Worm (Caenorhabditis elegans): ENCODE data around the gene sptl-1.

sptl-1 gene

DNA sequence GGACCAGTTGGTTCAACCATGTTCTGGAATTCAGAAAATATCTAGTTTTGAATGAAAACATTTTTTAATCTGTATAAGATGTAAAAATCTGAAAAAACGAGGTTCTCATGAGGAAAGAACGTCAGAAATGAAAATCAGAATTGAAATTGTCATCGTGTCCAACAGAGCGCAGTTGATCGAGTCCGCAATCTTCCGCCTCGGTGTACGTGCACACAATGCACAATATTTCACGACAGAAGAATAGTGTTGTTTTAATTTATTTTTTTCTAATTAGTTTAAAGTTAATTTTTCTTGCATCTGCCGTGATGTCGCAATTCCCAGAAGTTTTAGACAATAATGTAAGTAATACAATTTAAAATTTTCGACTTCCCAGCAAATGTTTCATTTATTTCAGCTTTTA, 7.8 kb upstream of the sptl-1 start, which contains the start of gene nfyc-1 (continued):
- no peak for TF ChIP-seq madf-5 (GFP tag; IDR thresholded peaks at IDR 0.05)
- TF ChIP-seq mep-1 (tag; optimal IDR thresholded peaks at IDR 0.05) = peak; percentile 47
- TF ChIP-seq ceh-62 (tag; optimal IDR thresholded peaks at IDR 0.05) = no peak
- no peak for TF ChIP-seq snpc-4 (tag; optimal IDR thresholded peaks at IDR 0.05)
- TF ChIP-seq spr-1 (tag; optimal IDR thresholded peaks at IDR 0.05) = no peak
- no peak for TF ChIP-seq nhr-77 (tag; optimal IDR thresholded peaks at IDR 0.05)
- TF ChIP-seq zip-11 (GFP tag; IDR thresholded peaks at IDR 0.05) = no peak
- no peak for TF ChIP-seq daf-12 (tag; optimal IDR thresholded peaks at IDR 0.05)
- no peak for TF ChIP-seq Y5F2A.4 (GFP tag; optimal IDR thresholded peaks at IDR 0.05)
- TF ChIP-seq mes-2 (tag; optimal IDR thresholded peaks at IDR 0.05; ENCODE audit: poor library complexity, severe bottlenecking) = peak; percentile 84
- TF ChIP-seq lim-7 (GFP tag; IDR thresholded peaks at IDR 0.05) = no peak
- TF ChIP-seq lin-15B (tag; optimal IDR thresholded peaks at IDR 0.05) = no peak
- TF ChIP-seq lin-1 (GFP tag; IDR thresholded peaks at IDR 0.05) = no peak
- TF ChIP-seq daf-19 (GFP tag; conservative IDR thresholded peaks at IDR 0.05) = no peak
- no peak for TF ChIP-seq D1046.2 (GFP tag; IDR thresholded peaks at IDR 0.05)
- TF ChIP-seq zfp-2 (tag; optimal IDR thresholded peaks at IDR 0.05) = no peak
- no peak for TF ChIP-seq tag-97 (GFP tag; IDR thresholded peaks at IDR 0.05)
- TF ChIP-seq T26A8.4 (GFP tag; IDR thresholded peaks at IDR 0.05) = no peak
- TF ChIP-seq cey-2 (tag; optimal IDR thresholded peaks at IDR 0.05; ENCODE audit: borderline replicate concordance, insufficient read depth) = no peak
- no peak for TF ChIP-seq pha-4 (GFP tag; IDR thresholded peaks at IDR 0.05)
- TF ChIP-seq pha-4 (tag; optimal IDR thresholded peaks at IDR 0.05) = no peak
- TF ChIP-seq dmd-9 (GFP tag; IDR thresholded peaks at IDR 0.05) = no peak
- TF ChIP-seq nhr-111 (GFP tag; optimal IDR thresholded peaks at IDR 0.05) = no peak
- TF ChIP-seq hlh-11 (tag; optimal IDR thresholded peaks at IDR 0.05) = no peak
- TF ChIP-seq tra-1 (GFP tag; IDR thresholded peaks at IDR 0.05) = no peak
- TF ChIP-seq mxl-3 (GFP tag; optimal IDR thresholded peaks at IDR 0.05) = no peak
- no peak for TF ChIP-seq zfp-3 (GFP tag; conservative IDR thresholded peaks at IDR 0.05)
- TF ChIP-seq ZK337.2 (GFP tag; IDR thresholded peaks at IDR 0.05) = no peak
- peak in 1 of 2 experiments; percentile 5 for TF ChIP-seq hif-1 (tag; optimal IDR thresholded peaks at IDR 0.05)
- no peak for TF ChIP-seq nhr-76 (tag; optimal IDR thresholded peaks at IDR 0.05)
- TF ChIP-seq attf-4 (tag; optimal IDR thresholded peaks at IDR 0.05) = no peak
- 0 out of 2 replicates have a peak, but pooled peaks have one; percentile 34 for TF ChIP-seq arid-1 (GFP tag; conservative IDR thresholded peaks at IDR 0.05)
- no peak for TF ChIP-seq ceh-32 (tag; optimal IDR thresholded peaks at IDR 0.05; ENCODE audit: poor library complexity)
- TF ChIP-seq ceh-82 (tag; optimal IDR thresholded peaks at IDR 0.05) = no peak
- no peak for TF ChIP-seq F10B5.3 (tag; optimal IDR thresholded peaks at IDR 0.05)
- no peak for TF ChIP-seq Y75B8A.6 (GFP tag; IDR thresholded peaks at IDR 0.05)
- no peak for TF ChIP-seq ceh-44 (GFP tag; IDR thresholded peaks at IDR 0.05)

DNA sequence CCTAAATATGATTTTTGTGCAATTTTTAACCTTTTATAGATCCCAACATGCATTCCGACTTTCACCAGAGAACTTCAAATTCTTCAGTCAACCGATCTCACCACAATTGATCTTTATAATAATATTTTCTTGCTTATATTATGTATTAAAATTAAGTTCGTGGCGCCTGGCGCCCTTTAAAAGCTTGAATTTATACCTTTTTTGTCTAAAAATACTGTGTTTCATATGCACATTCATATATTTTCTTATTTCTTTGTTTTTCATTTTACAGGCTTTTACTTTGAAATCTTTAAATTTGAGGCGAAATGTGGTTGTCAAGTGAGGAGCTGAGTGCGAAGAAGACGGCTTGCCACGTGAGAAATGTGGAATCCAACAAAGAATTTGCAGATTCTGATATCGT, 6.7 kb upstream of the sptl-1 start, which contains the start of gene rpoa-49:
Gene rpoa-49, plus strand, starts transcription at position 301 of the 400 bp plus-strand sequence.
- peak; percentile 4 for TF ChIP-seq ama-1 (optimal IDR thresholded peaks at IDR 0.05)
- no peak for TF ChIP-seq nhr-48 (tag; optimal IDR thresholded peaks at IDR 0.05)
- no peak for TF ChIP-seq ctbp-1 (GFP tag; IDR thresholded peaks at IDR 0.05)

DNA sequence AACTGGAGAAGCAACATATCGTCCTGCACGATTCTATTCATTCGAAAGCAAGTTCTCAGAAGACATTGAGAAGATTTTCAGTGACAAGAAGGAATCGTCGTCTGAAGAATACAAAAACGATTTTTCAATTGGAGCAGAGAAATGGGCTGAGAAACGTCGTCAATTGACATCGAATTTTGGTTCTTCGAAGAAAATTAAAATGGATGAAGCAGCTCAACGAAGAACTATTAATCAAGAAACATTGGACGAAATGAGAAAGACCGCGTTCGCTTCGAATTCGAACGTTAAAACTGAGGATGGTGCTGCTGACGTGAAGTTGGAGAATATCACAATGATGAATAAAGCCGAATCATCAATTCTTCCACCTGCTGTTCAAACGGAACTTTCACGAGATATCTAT, 5.3 kb upstream of the sptl-1 start, which contains the start of gene rpt-4:
Gene rpt-4, minus strand, starts transcription at position 101 of the 400 bp plus-strand sequence.
- TF ChIP-seq ZK337.2 (GFP tag; IDR thresholded peaks at IDR 0.05) (no peak), lin-39 (tag; optimal IDR thresholded peaks at IDR 0.05) (no peak), lim-7 (GFP tag; IDR thresholded peaks at IDR 0.05) (no peak), ZK546.5 (tag; optimal IDR thresholded peaks at IDR 0.05) (no peak), unc-62 (GFP tag; optimal IDR thresholded peaks at IDR 0.05 in 1 of 2) (no peak), unc-62 (tag; optimal IDR thresholded peaks at IDR 0.05) (no peak), ctbp-1 (GFP tag; IDR thresholded peaks at IDR 0.05) (no peak), ceh-44 (GFP tag; IDR thresholded peaks at IDR 0.05) (no peak), mes-2 (tag; optimal IDR thresholded peaks at IDR 0.05; ENCODE audit: poor library complexity, severe bottlenecking) (no peak), cey-2 (tag; optimal IDR thresholded peaks at IDR 0.05; ENCODE audit: borderline replicate concordance, insufficient read depth) (no peak), T20F7.1 (GFP tag; optimal IDR thresholded peaks at IDR 0.05) (no peak), vab-7 (GFP tag; IDR thresholded peaks at IDR 0.05) (no peak), fkh-10 (GFP tag; optimal IDR thresholded peaks at IDR 0.05) (no peak), duxl-1 (tag; optimal IDR thresholded peaks at IDR 0.05; ENCODE audit: poor library complexity) (no peak), unc-39 (tag; optimal IDR thresholded peaks at IDR 0.05) (no peak)

All from whole organism, L4 larva.